6 fruit fly cellular contexts compared by ENCODE assay signal in the genomic region with DNA sequence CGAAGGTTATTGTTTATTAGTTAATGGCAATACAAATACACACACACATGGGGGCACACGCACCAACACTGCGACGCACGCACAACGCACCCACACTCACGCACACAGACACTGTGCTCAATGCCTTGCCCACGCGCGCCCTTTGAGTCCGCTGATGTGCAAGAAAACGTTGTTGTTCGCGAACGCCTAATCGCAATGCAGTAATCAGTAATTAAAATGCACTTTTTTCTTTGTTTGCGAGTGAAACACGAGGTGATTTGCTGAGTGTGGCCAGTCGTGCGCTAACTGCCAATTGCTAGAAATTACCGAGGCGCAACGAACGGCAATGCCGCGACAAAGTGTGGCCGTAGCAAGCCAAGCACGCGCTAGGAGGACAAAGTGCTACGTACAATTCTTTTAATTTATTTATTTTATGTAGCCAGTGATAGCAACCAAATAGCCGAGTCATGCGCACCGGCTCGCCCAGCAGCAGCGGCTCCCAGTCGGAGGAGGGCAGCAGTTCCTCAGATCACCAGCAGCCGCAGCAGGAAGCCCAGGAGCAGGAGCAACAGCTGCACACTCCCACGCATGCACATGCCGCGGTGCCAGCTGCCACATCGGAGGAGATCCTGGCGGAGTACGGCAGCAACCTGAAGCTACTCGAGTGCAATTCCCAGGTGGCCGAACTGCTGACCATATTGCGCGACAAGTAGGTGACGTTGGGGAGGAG.
TF ChIP-seq lines count a peak whose summit lies in the region.

A gene (minus strand): TSS at position 299 of the 709 bp plus-strand sequence.
A gene (plus strand): TSS at position 341 of the 709 bp plus-strand sequence.

- peak; percentile 0 to 18 for TF ChIP-seq CTCF in S2 (optimal IDR thresholded peaks at IDR 0.05; lab: Kevin White, UChicago)
- no peak for TF ChIP-seq CTCF in whole organism, embryonic (GFP tag; optimal IDR thresholded peaks at IDR 0.05; lab: Kevin White, UChicago)

TF ChIP-seq in whole organism, adult, 20 proteins besides CTCF, POLR2A, EP300 and RAD21 (continues in another document):
- TF ChIP-seq toe (GFP tag; optimal IDR thresholded peaks at IDR 0.05; lab: Kevin White, UChicago) (peak; percentile 30), bab1 (GFP tag; optimal IDR thresholded peaks at IDR 0.05; lab: Kevin White, UChicago) (peak; percentile 46), CG11617 (GFP tag; optimal IDR thresholded peaks at IDR 0.05; lab: Kevin White, UChicago) (peak; percentile 32), CG1620 (GFP tag; optimal IDR thresholded peaks at IDR 0.05; lab: Kevin White, UChicago) (peak; percentile 23), Hr96 (GFP tag; optimal IDR thresholded peaks at IDR 0.05; lab: Kevin White, UChicago) (no peak), kay (GFP tag; lab: Kevin White, UChicago; ENCODE audit: borderline replicate concordance) (no peak), Clk (GFP tag; optimal IDR thresholded peaks at IDR 0.05; lab: Kevin White, UChicago) (no peak), Mnt (GFP tag; optimal IDR thresholded peaks at IDR 0.05; lab: Kevin White, UChicago) (peak; percentile 99), CG7101 (tag; optimal IDR thresholded peaks at IDR 0.05; lab: Kevin White, UChicago) (peak; percentile 35), CG7045 (GFP tag; optimal IDR thresholded peaks at IDR 0.05; lab: Kevin White, UChicago) (no peak), cic (GFP tag; optimal IDR thresholded peaks at IDR 0.05; lab: Kevin White, UChicago) (peak; percentile 80), Crg-1 (GFP tag; optimal IDR thresholded peaks at IDR 0.05; lab: Kevin White, UChicago) (peak; percentile 24), CG14711 (tag; optimal IDR thresholded peaks at IDR 0.05; lab: Kevin White, UChicago) (peak; percentile 25), tj (GFP tag; optimal IDR thresholded peaks at IDR 0.05; lab: Kevin White, UChicago) (peak; percentile 29), ovo (GFP tag; optimal IDR thresholded peaks at IDR 0.05; lab: Kevin White, UChicago) (no peak), cnc (optimal IDR thresholded peaks at IDR 0.05; lab: Kevin White, UChicago) (no peak)

TF ChIP-seq in whole organism, embryonic, 481 proteins besides CTCF, POLR2A, EP300 and RAD21 (continues in another document):
- TF ChIP-seq CG31224 (GFP tag; IDR thresholded peaks at IDR 0.05; lab: Robert Waterston, UW): no peak
- peak; percentile 19 for TF ChIP-seq grau (tag; optimal IDR thresholded peaks at IDR 0.05; lab: Kevin White, UChicago)
- TF ChIP-seq CG10543 (GFP tag; optimal IDR thresholded peaks at IDR 0.05; lab: Kevin White, UChicago): peak; percentile 80
- TF ChIP-seq CG10959 (GFP tag; IDR thresholded peaks at IDR 0.05; lab: Robert Waterston, UW): no peak
- peak; percentile 26 for TF ChIP-seq odd (GFP tag; optimal IDR thresholded peaks at IDR 0.05; lab: Kevin White, UChicago)
- no peak for TF ChIP-seq D19A (tag; optimal IDR thresholded peaks at IDR 0.05; lab: Kevin White, UChicago)
- TF ChIP-seq CG8290 (GFP tag; optimal IDR thresholded peaks at IDR 0.05; lab: Kevin White, UChicago): peak; percentile 10
- TF ChIP-seq CG8290 (tag; optimal IDR thresholded peaks at IDR 0.05; lab: Kevin White, UChicago): peak in 1 of 2 experiments; percentile 67
- TF ChIP-seq Opbp (GFP tag; IDR thresholded peaks at IDR 0.05; lab: Robert Waterston, UW; ENCODE audit: partially characterized antibody): peak; percentile 66; the same call in 2 of the 3 replicates
- no peak for TF ChIP-seq cad (GFP tag; optimal IDR thresholded peaks at IDR 0.05; lab: Kevin White, UChicago)
- no peak for TF ChIP-seq gce (GFP tag; IDR thresholded peaks at IDR 0.05; lab: Robert Waterston, UW)
- peak; percentile 65 for TF ChIP-seq exex (tag; optimal IDR thresholded peaks at IDR 0.05; lab: Kevin White, UChicago)
- peak; percentile 20 for TF ChIP-seq Mes4 (GFP tag; optimal IDR thresholded peaks at IDR 0.05; lab: Kevin White, UChicago)
- TF ChIP-seq vnd (GFP tag; IDR thresholded peaks at IDR 0.05; lab: Robert Waterston, UW; ENCODE audit: partially characterized antibody): 0 out of 3 replicates have a peak, but pooled peaks have one; percentile 37
- TF ChIP-seq CG10267 (tag; optimal IDR thresholded peaks at IDR 0.05; lab: Kevin White, UChicago): peak; percentile 47

TF ChIP-seq in whole organism, prepupa, 60 proteins besides CTCF, POLR2A, EP300 and RAD21 (continues in another document):
- TF ChIP-seq CG9139 (GFP tag; optimal IDR thresholded peaks at IDR 0.05; lab: Kevin White, UChicago) (peak; percentile 14), dsx (GFP tag; optimal IDR thresholded peaks at IDR 0.05; lab: Kevin White, UChicago; ENCODE audit: poor library complexity, severe bottlenecking) (peak; percentile 43), ss (GFP tag; optimal IDR thresholded peaks at IDR 0.05; lab: Kevin White, UChicago) (peak; percentile 49 to 72), CG6854 (GFP tag; optimal IDR thresholded peaks at IDR 0.05; lab: Kevin White, UChicago) (peak; percentile 35), CG16779 (tag; optimal IDR thresholded peaks at IDR 0.05; lab: Kevin White, UChicago) (peak; percentile 56), CG3032 (tag; optimal IDR thresholded peaks at IDR 0.05; lab: Kevin White, UChicago) (peak; percentile 11), Eip75B (GFP tag; optimal IDR thresholded peaks at IDR 0.05; lab: Kevin White, UChicago) (peak; percentile 28), Sox14 (GFP tag; optimal IDR thresholded peaks at IDR 0.05; lab: Kevin White, UChicago) (peak; percentile 93), net (GFP tag; optimal IDR thresholded peaks at IDR 0.05; lab: Kevin White, UChicago) (no peak), CG8119 (GFP tag; IDR thresholded peaks at IDR 0.05; lab: Robert Waterston, UW) (no peak), CG15336 (GFP tag; IDR thresholded peaks at IDR 0.05; lab: Robert Waterston, UW) (peak; percentile 42; the same call in 1 of the 2 replicates), svp (GFP tag; lab: Kevin White, UChicago) (peak; percentile 90), pdm3 (GFP tag; optimal IDR thresholded peaks at IDR 0.05; lab: Kevin White, UChicago) (peak; percentile 5), topi (GFP tag; optimal IDR thresholded peaks at IDR 0.05; lab: Kevin White, UChicago) (peak; percentile 36), cyc (GFP tag; optimal IDR thresholded peaks at IDR 0.05; lab: Kevin White, UChicago) (peak; percentile 16), vri (GFP tag; optimal IDR thresholded peaks at IDR 0.05; lab: Kevin White, UChicago) (peak; percentile 91), CG6808 (GFP tag; optimal IDR thresholded peaks at IDR 0.05; lab: Kevin White, UChicago) (peak; percentile 33)

TF ChIP-seq in whole organism, pupa, 21 proteins besides CTCF, POLR2A, EP300 and RAD21 (continues in another document):
- TF ChIP-seq CG14655 (GFP tag; optimal IDR thresholded peaks at IDR 0.05; lab: Kevin White, UChicago): no peak
- TF ChIP-seq CG8301 (tag; optimal IDR thresholded peaks at IDR 0.05; lab: Kevin White, UChicago): no peak
- TF ChIP-seq CG12605 (GFP tag; IDR thresholded peaks at IDR 0.05; lab: Robert Waterston, UW): no peak
- TF ChIP-seq CG34367 (tag; optimal IDR thresholded peaks at IDR 0.05; lab: Kevin White, UChicago): no peak
- TF ChIP-seq CG10348 (GFP tag; IDR thresholded peaks at IDR 0.05; lab: Robert Waterston, UW): no peak
- no peak for TF ChIP-seq CG32121 (GFP tag; IDR thresholded peaks at IDR 0.05; lab: Robert Waterston, UW)
- no peak for TF ChIP-seq CG9948 (tag; optimal IDR thresholded peaks at IDR 0.05; lab: Kevin White, UChicago)
- peak; percentile 14; the same call in 1 of the 2 replicates for TF ChIP-seq Ets98B (GFP tag; IDR thresholded peaks at IDR 0.05; lab: Robert Waterston, UW)
- TF ChIP-seq CG17806 (tag; optimal IDR thresholded peaks at IDR 0.05; lab: Kevin White, UChicago): no peak
- TF ChIP-seq Pif1A (GFP tag; optimal IDR thresholded peaks at IDR 0.05; lab: Kevin White, UChicago): no peak
- TF ChIP-seq fd96Ca (GFP tag; IDR thresholded peaks at IDR 0.05; lab: Robert Waterston, UW): no peak; the same call in 2 of the 3 replicates
- TF ChIP-seq EcR (GFP tag; optimal IDR thresholded peaks at IDR 0.05; lab: Kevin White, UChicago): peak; percentile 56
- no peak for TF ChIP-seq D1 (tag; optimal IDR thresholded peaks at IDR 0.05; lab: Kevin White, UChicago)
- TF ChIP-seq gl (tag; optimal IDR thresholded peaks at IDR 0.05; lab: Kevin White, UChicago): peak; percentile 40
- no peak for TF ChIP-seq CG13204 (GFP tag; optimal IDR thresholded peaks at IDR 0.05; lab: Kevin White, UChicago)
- TF ChIP-seq CG15710 (tag; optimal IDR thresholded peaks at IDR 0.05; lab: Kevin White, UChicago): peak; percentile 1
- TF ChIP-seq CG8159 (tag; optimal IDR thresholded peaks at IDR 0.05; lab: Kevin White, UChicago): peak; percentile 14
- TF ChIP-seq CG4496 (GFP tag; IDR thresholded peaks at IDR 0.05; lab: Robert Waterston, UW): peak; percentile 43; the same call in 1 of the 3 replicates
- TF ChIP-seq Pif1B (GFP tag; optimal IDR thresholded peaks at IDR 0.05; lab: Kevin White, UChicago): no peak

TF ChIP-seq in whole organism, wandering third instar larva, 38 proteins besides CTCF, POLR2A, EP300 and RAD21 (continues in another document):
- TF ChIP-seq usp (GFP tag; optimal IDR thresholded peaks at IDR 0.05; lab: Kevin White, UChicago): no peak
- TF ChIP-seq CG9705 (GFP tag; optimal IDR thresholded peaks at IDR 0.05; lab: Kevin White, UChicago): no peak
- TF ChIP-seq rgr (GFP tag; optimal IDR thresholded peaks at IDR 0.05; lab: Kevin White, UChicago): no peak
- TF ChIP-seq Hnf4 (GFP tag; optimal IDR thresholded peaks at IDR 0.05; lab: Kevin White, UChicago): peak; percentile 57
- TF ChIP-seq sage (GFP tag; optimal IDR thresholded peaks at IDR 0.05; lab: Kevin White, UChicago): no peak
- TF ChIP-seq psq (GFP tag; optimal IDR thresholded peaks at IDR 0.05; lab: Kevin White, UChicago): no peak
- no peak for TF ChIP-seq CG32264 (GFP tag; optimal IDR thresholded peaks at IDR 0.05; lab: Kevin White, UChicago)
- TF ChIP-seq Mio (GFP tag; optimal IDR thresholded peaks at IDR 0.05; lab: Kevin White, UChicago): no peak
- no peak for TF ChIP-seq OdsH (GFP tag; optimal IDR thresholded peaks at IDR 0.05; lab: Kevin White, UChicago)
- TF ChIP-seq dl (GFP tag; optimal IDR thresholded peaks at IDR 0.05; lab: Kevin White, UChicago; ENCODE audit: insufficient read depth in 1 of 2, partially characterized antibody in 2 of 2): no peak
- no peak for TF ChIP-seq Hr78 (GFP tag; optimal IDR thresholded peaks at IDR 0.05; lab: Kevin White, UChicago)
- TF ChIP-seq tai (GFP tag; optimal IDR thresholded peaks at IDR 0.05; lab: Kevin White, UChicago): no peak
- no peak for TF ChIP-seq sv (GFP tag; optimal IDR thresholded peaks at IDR 0.05; lab: Kevin White, UChicago)
- no peak for TF ChIP-seq pan (optimal IDR thresholded peaks at IDR 0.05; lab: Kevin White, UChicago)
- TF ChIP-seq foxo (GFP tag; optimal IDR thresholded peaks at IDR 0.05; lab: Kevin White, UChicago): peak in 1 of 2 experiments; percentile 15
- TF ChIP-seq lola (GFP tag; optimal IDR thresholded peaks at IDR 0.05; lab: Kevin White, UChicago): no peak
- no peak for TF ChIP-seq Jra (GFP tag; optimal IDR thresholded peaks at IDR 0.05; lab: Kevin White, UChicago)
- TF ChIP-seq Dfd (GFP tag; optimal IDR thresholded peaks at IDR 0.05; lab: Kevin White, UChicago): no peak
- no peak for TF ChIP-seq N (GFP tag; optimal IDR thresholded peaks at IDR 0.05; lab: Kevin White, UChicago)
- TF ChIP-seq Rel (GFP tag; optimal IDR thresholded peaks at IDR 0.05; lab: Kevin White, UChicago): no peak
- peak; percentile 57 for TF ChIP-seq Rel (tag; optimal IDR thresholded peaks at IDR 0.05; lab: Kevin White, UChicago)
